Fruit fly (Drosophila melanogaster) S2 (cell line): Measurements from ENCODE around the gene Art8.

Experiments used
- CG8478 ChIP-seq: fragments of >200 bp; optimal IDR thresholded peaks from 2 replicates; lab custom pipeline; 2018
- CTCF ChIP-seq, 2 experiments: fragments of >200 bp; optimal IDR thresholded peaks; 2 replicates each; lab custom pipeline; 2018

Art8 gene

dm6 chr2L:11041785-11042184, 30.9 kb upstream of the Art8 start:
- TF ChIP-seq CG8478 (lab: Kevin White, UChicago) (no peak), CTCF (optimal IDR thresholded peaks at IDR 0.05; lab: Kevin White, UChicago) (no peak)

- no peak for TF ChIP-seq CTCF (optimal IDR thresholded peaks at IDR 0.05; lab: Kevin White, UChicago)
- TF ChIP-seq CG8478 (lab: Kevin White, UChicago), result no peak
These were observed 30.2 kb upstream of the Art8 start for dm6 chr2L:11041074-11041473.

- TF ChIP-seq CG8478 (lab: Kevin White, UChicago), result no peak
- no peak for TF ChIP-seq CTCF (optimal IDR thresholded peaks at IDR 0.05; lab: Kevin White, UChicago)
These were observed 28.8 kb upstream of the Art8 start for dm6 chr2L:11039548-11040144.

dm6 chr2L:11038918-11039317, 28.0 kb upstream of the Art8 start:
- TF ChIP-seq CTCF (optimal IDR thresholded peaks at IDR 0.05; lab: Kevin White, UChicago), result no peak
- no peak for TF ChIP-seq CG8478 (lab: Kevin White, UChicago)

- TF ChIP-seq CTCF (optimal IDR thresholded peaks at IDR 0.05; lab: Kevin White, UChicago) (no peak), CG8478 (lab: Kevin White, UChicago) (no peak)
These were observed 27.0 kb upstream of the Art8 start for dm6 chr2L:11037583-11038517.

- TF ChIP-seq CG8478 (lab: Kevin White, UChicago), result no peak
- no peak for TF ChIP-seq CTCF (optimal IDR thresholded peaks at IDR 0.05; lab: Kevin White, UChicago)
These were observed 23.6 kb upstream of the Art8 start, which contains the start of gene CG18666 for dm6 chr2L:11034495-11034894. Gene CG18666 (plus strand): TSS chr2L:11034795.

- TF ChIP-seq CG8478 (lab: Kevin White, UChicago) (no peak), CTCF (optimal IDR thresholded peaks at IDR 0.05; lab: Kevin White, UChicago) (no peak)
These were observed 21.5 kb upstream of the Art8 start for dm6 chr2L:11032285-11032970.

dm6 chr2L:11027825-11028496, 17.1 kb upstream of the Art8 start:
- no peak for TF ChIP-seq CG8478 (lab: Kevin White, UChicago)
- no peak for TF ChIP-seq CTCF (optimal IDR thresholded peaks at IDR 0.05; lab: Kevin White, UChicago)

- TF ChIP-seq CTCF (optimal IDR thresholded peaks at IDR 0.05; lab: Kevin White, UChicago), result no peak
- no peak for TF ChIP-seq CG8478 (lab: Kevin White, UChicago)
These were observed 16.3 kb upstream of the Art8 start for dm6 chr2L:11027213-11027612.

dm6 chr2L:11023875-11024274, 13.0 kb upstream of the Art8 start:
- no peak for TF ChIP-seq CG8478 (lab: Kevin White, UChicago)
- TF ChIP-seq CTCF (optimal IDR thresholded peaks at IDR 0.05; lab: Kevin White, UChicago), result no peak

dm6 chr2L:11022804-11023203, 11.9 kb upstream of the Art8 start:
- no peak for TF ChIP-seq CTCF (optimal IDR thresholded peaks at IDR 0.05; lab: Kevin White, UChicago)
- TF ChIP-seq CG8478 (lab: Kevin White, UChicago), result no peak

dm6 chr2L:11021606-11022005, 10.7 kb upstream of the Art8 start:
- TF ChIP-seq CTCF (optimal IDR thresholded peaks at IDR 0.05; lab: Kevin White, UChicago) (no peak), CG8478 (lab: Kevin White, UChicago) (no peak)

dm6 chr2L:11016695-11017094, 5.8 kb upstream of the Art8 start, which contains the start of gene CG14913:
Gene CG14913 (plus strand): TSS chr2L:11016995.
- TF ChIP-seq CTCF (optimal IDR thresholded peaks at IDR 0.05; lab: Kevin White, UChicago), result no peak
- no peak for TF ChIP-seq CG8478 (lab: Kevin White, UChicago)

- TF ChIP-seq CG8478 (lab: Kevin White, UChicago) (no peak), CTCF (optimal IDR thresholded peaks at IDR 0.05; lab: Kevin White, UChicago) (no peak)
These were observed 4.4 kb upstream of the Art8 start, which contains the start of gene Acp32CD for dm6 chr2L:11015320-11015719. Gene Acp32CD (plus strand): TSS chr2L:11015620.
